Worm (Caenorhabditis elegans): Measurements from ENCODE around the gene tsp-13.

The tsp-13 gene

DNA sequence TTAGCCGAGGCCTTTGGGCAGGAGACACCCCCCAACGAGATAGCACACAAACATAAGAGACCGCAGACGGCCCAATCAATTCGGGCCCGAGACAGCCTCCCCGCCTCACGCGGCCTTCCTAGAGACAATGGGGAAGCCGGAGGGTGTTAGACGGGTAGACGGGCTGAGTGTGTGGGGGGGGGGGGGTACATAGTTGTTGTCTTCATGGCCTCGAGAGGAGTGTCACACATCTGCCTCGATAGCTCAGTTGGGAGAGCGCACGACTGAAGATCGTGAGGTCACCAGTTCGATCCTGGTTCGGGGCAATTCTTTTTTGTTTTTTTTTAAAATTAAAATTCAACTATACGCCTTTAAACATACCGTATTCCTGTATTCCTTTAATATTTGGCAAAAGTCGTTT, 28.1 kb upstream of the tsp-13 start (continued):
- no peak for TF ChIP-seq blmp-1 (tag; optimal IDR thresholded peaks at IDR 0.05)
- TF ChIP-seq sox-4 (tag; optimal IDR thresholded peaks at IDR 0.05), result no peak
- peak; percentile 42 for TF ChIP-seq dsc-1 (tag; optimal IDR thresholded peaks at IDR 0.05)
- no peak for TF ChIP-seq zag-1 (tag; optimal IDR thresholded peaks at IDR 0.05)
- peak; percentile 51 for TF ChIP-seq tbx-2 (tag; optimal IDR thresholded peaks at IDR 0.05)
- TF ChIP-seq efl-1 (optimal IDR thresholded peaks at IDR 0.05), result peak; percentile 31 to 56
- TF ChIP-seq efl-1 (GFP tag; optimal IDR thresholded peaks at IDR 0.05 in 1 of 2), result peak; percentile 51 to 95

DNA sequence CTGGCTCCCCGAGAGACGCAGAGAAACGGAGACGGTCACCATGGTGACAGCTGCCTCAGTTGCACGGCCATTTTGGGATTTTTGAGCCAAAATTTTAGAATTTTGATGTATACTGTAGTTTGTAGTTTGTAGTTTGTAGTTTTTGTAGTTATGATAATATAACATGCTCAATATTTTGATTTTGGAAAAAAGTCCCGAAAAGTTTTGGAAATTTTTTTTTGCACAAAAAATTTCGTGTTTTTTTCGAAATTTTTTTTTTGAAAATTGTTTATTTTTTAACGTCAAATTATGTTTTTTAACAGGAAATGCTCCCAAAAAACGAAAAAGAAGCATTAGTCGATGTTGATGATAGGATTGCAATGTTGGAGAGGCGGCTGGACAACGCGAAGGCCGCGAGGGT, 26.7 kb upstream of the tsp-13 start, which contains the start of gene dyf-17:
dyf-17 (plus strand) TSS at position 301 of the 400 bp plus-strand sequence.
- TF ChIP-seq skn-1 (tag; optimal IDR thresholded peaks at IDR 0.05) (no peak), nhr-28 (tag; optimal IDR thresholded peaks at IDR 0.05) (no peak), rnt-1 (tag; optimal IDR thresholded peaks at IDR 0.05) (no peak)

DNA sequence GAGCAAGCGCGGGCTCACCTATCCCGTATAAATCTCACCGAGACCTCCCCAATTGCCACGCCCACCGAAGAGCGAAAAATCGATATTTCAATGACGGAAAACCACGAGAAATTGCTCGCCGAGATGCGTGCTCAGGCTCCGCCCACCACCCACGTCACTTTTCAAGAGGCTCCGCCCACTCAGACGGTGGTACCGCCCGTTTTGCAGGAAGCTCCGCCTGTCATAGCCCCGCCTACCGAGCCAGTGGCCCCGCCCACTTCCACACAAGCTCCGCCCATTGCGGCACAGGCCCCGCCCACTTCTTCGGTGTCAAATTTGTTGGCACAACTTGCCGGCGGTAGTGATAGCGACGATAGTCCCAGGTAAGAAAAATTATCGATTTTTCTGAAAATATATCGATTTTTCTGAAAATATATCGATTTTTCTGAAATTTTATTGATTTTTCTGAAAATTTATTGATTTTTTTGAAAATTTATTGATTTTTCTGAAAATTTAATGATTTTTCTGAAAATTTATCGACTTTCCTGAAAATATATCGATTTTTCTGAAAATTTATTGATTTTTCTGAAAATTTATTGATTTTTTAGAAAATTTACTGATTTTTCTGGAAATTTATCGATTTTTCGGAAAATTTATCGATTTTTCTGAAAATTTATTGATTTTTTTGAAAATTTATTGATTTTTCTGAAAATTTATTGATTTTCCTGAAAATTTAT, 24.3 kb upstream of the tsp-13 start:
- no peak for TF ChIP-seq nhr-84 (tag; optimal IDR thresholded peaks at IDR 0.05)
- no peak for TF ChIP-seq skn-1 (tag; optimal IDR thresholded peaks at IDR 0.05)
- no peak for TF ChIP-seq nhr-47 (tag; optimal IDR thresholded peaks at IDR 0.05)
- TF ChIP-seq snpc-4 (tag; optimal IDR thresholded peaks at IDR 0.05), result no peak
- TF ChIP-seq lir-3 (tag; optimal IDR thresholded peaks at IDR 0.05; ENCODE audit: poor library complexity), result no peak
- no peak for TF ChIP-seq mef-2 (tag; optimal IDR thresholded peaks at IDR 0.05)
- no peak for TF ChIP-seq vab-15 (tag; optimal IDR thresholded peaks at IDR 0.05)
- TF ChIP-seq nhr-85 (tag), result no peak
- TF ChIP-seq nhr-76 (tag; optimal IDR thresholded peaks at IDR 0.05), result no peak
- no peak for TF ChIP-seq sup-37 (GFP tag; optimal IDR thresholded peaks at IDR 0.05)
- no peak for TF ChIP-seq nhr-28 (tag; optimal IDR thresholded peaks at IDR 0.05)
- TF ChIP-seq egl-13 (tag; optimal IDR thresholded peaks at IDR 0.05), result no peak

DNA sequence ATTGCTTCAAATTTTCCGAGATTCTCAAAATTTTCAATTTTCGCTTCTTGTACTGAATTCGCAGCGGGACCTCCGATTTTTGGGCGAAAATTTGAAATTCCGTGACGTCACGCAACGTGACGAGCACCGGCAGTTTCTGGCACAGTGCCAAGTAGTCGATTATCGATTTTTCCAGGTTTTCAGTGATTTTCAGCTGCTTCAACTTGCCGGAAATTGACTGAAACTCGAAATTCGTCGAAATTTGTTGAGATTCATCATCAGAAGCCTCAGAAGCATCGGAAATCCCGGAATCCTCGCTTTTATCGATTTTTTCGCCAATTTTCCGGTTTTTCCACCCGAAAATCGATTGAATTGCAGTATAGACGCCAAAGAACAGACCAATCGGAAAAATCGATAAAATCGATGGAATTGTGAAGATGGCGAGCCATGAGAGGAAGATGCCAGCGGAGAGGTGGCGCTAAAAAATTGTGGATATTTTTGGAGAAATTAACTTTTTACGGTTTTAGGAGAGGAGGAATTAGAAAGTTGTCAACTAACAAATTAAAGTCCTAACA, 22.0 kb upstream of the tsp-13 start:
- TF ChIP-seq ets-5 (GFP tag; IDR thresholded peaks at IDR 0.05) (no peak), sptf-1 (tag; optimal IDR thresholded peaks at IDR 0.05) (no peak), nhr-237 (tag; optimal IDR thresholded peaks at IDR 0.05) (no peak), sup-37 (GFP tag; optimal IDR thresholded peaks at IDR 0.05) (no peak), fos-1 (tag; optimal IDR thresholded peaks at IDR 0.05) (no peak), efl-1 (optimal IDR thresholded peaks at IDR 0.05) (no peak), efl-1 (GFP tag; optimal IDR thresholded peaks at IDR 0.05 in 1 of 2) (peak in 1 of 2 experiments; percentile 50), vab-15 (tag; optimal IDR thresholded peaks at IDR 0.05) (no peak)

DNA sequence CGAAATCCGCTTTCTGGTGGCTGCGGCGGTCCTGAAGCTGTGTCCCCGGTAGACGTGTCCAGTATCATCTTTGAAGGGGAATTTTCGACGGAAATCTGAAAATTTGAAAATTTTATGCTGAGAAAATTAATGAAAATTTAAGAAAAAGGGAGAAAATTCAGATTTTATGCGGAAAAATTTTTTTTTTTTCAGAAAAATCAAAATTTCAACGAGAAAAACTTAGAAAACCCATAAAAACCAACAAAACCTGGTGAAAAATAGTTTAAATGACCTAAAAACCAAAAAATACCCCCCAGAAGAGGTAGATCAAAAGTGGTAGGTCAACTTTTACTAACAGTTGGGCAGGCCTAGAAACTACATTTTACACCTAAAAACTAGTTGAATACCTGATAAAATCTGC, 20.4 kb upstream of the tsp-13 start, which contains the start of gene Y39B6A.10:
Y39B6A.10 (minus strand) TSS at position 101 of the 400 bp plus-strand sequence.
- TF ChIP-seq sox-4 (tag; optimal IDR thresholded peaks at IDR 0.05) (no peak), skn-1 (tag; optimal IDR thresholded peaks at IDR 0.05) (no peak), ztf-11 (tag; optimal IDR thresholded peaks at IDR 0.05) (no peak), sptf-1 (tag; optimal IDR thresholded peaks at IDR 0.05) (no peak), fkh-10 (GFP tag; optimal IDR thresholded peaks at IDR 0.05) (no peak), F16B12.6 (tag; optimal IDR thresholded peaks at IDR 0.05) (no peak), nhr-85 (tag) (no peak), irx-1 (tag; optimal IDR thresholded peaks at IDR 0.05) (no peak), nhr-237 (tag; optimal IDR thresholded peaks at IDR 0.05) (no peak), ets-5 (GFP tag; IDR thresholded peaks at IDR 0.05) (no peak), unc-62 (GFP tag; optimal IDR thresholded peaks at IDR 0.05) (no peak), lin-14 (GFP tag; optimal IDR thresholded peaks at IDR 0.05) (no peak), efl-1 (optimal IDR thresholded peaks at IDR 0.05) (no peak), efl-1 (GFP tag; optimal IDR thresholded peaks at IDR 0.05 in 1 of 2) (no peak)

DNA sequence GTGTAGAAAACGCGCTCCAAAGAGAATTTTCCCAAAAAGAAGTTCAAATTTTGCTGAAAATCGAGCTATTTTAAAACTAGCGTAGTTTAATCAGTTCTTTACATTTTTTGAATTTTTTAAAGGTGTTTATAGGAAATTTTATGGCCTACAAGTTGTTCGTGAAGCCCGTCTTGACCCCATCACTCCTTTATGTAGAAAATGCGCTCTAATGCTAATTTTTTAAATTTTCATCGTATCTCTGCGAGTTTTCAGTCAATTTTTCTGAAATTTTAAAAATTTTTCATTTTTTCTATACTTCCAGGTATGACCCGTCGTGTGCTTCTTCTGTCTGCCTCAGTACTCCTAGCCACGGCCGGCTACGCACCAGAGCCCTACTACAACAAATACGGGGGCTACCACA, 17.7 kb upstream of the tsp-13 start, which contains the start of gene Y39B6A.9:
Y39B6A.9 (plus strand) TSS at position 301 of the 400 bp plus-strand sequence.
- TF ChIP-seq ceh-63 (GFP tag; optimal IDR thresholded peaks at IDR 0.05) (no peak), C04F5.9 (tag; optimal IDR thresholded peaks at IDR 0.05) (no peak), rnt-1 (tag; optimal IDR thresholded peaks at IDR 0.05) (no peak), swsn-7 (tag; optimal IDR thresholded peaks at IDR 0.05) (no peak), alr-1 (tag; optimal IDR thresholded peaks at IDR 0.05; ENCODE audit: borderline replicate concordance) (no peak), nhr-47 (tag; optimal IDR thresholded peaks at IDR 0.05) (no peak), lin-35 (GFP tag; optimal IDR thresholded peaks at IDR 0.05) (no peak), lin-13 (GFP tag; optimal IDR thresholded peaks at IDR 0.05) (no peak), Y116A8C.19 (tag; optimal IDR thresholded peaks at IDR 0.05; ENCODE audit: borderline replicate concordance) (no peak), zag-1 (tag; optimal IDR thresholded peaks at IDR 0.05) (no peak), ets-5 (GFP tag; IDR thresholded peaks at IDR 0.05) (no peak), C16A3.4 (tag; optimal IDR thresholded peaks at IDR 0.05) (no peak), lin-14 (GFP tag; optimal IDR thresholded peaks at IDR 0.05) (no peak)

All from whole organism, L1 larva.